Fruit fly (Drosophila melanogaster) ovary, adult (tissue): ENCODE results near the gene Ir94f.

Experiments
- CG17801 ChIP-seq: fragments of 200-800 bp; optimal IDR thresholded peaks from 2 replicates; lab custom pipeline; 2019; ENCODE audit warnings: missing biosample characterization, mild to moderate bottlenecking, missing genetic modification characterization, moderate library complexity; ENCODE audit not compliant: partially characterized antibody

Ir94f gene

dm6 chr3R:23508304-23508703 is 26.6 kb downstream of the Ir94f start:
- TF ChIP-seq CG17801 (GFP tag; lab: Kevin White, UChicago), result no peak

- no peak for TF ChIP-seq CG17801 (GFP tag; lab: Kevin White, UChicago)
Measured at dm6 chr3R:23509408-23509940, 27.8 kb downstream of the Ir94f start.

dm6 chr3R:23511356-23511755 is 29.7 kb downstream of the Ir94f start:
- TF ChIP-seq CG17801 (GFP tag; lab: Kevin White, UChicago), result no peak

- no peak for TF ChIP-seq CG17801 (GFP tag; lab: Kevin White, UChicago)
Measured at dm6 chr3R:23519395-23520101, 37.9 kb downstream of the Ir94f start, which contains the start of gene Irk2. Gene Irk2 (minus strand): TSS chr3R:23519445.

dm6 chr3R:23521483-23521882 is 39.8 kb downstream of the Ir94f start, which contains the start of gene CG10177:
Gene CG10177 (minus strand): TSS chr3R:23521583.
- TF ChIP-seq CG17801 (GFP tag; lab: Kevin White, UChicago), result no peak

dm6 chr3R:23522296-23522695 is 40.6 kb downstream of the Ir94f start:
- TF ChIP-seq CG17801 (GFP tag; lab: Kevin White, UChicago), result no peak

DNA sequence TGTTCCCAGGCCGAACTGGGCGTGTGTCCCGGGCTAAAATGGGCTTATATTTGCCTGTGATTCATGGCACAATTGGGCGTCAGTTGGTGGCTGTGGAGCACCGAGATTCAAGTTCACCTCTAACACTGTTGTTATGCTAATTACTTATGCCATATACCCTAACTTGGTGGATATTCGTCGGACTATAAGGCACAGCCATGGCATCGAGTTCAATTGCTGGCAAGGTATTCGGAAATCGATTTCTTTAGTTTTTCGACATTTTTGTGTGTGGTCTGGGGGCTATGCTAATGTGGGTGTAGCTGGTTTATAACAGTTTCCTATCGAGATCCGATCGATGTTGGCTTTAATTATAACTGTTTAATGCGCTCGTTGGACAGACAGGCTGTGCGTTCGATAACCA is 44.4 kb downstream of the Ir94f start:
- no peak for TF ChIP-seq CG17801 (GFP tag; lab: Kevin White, UChicago)

DNA sequence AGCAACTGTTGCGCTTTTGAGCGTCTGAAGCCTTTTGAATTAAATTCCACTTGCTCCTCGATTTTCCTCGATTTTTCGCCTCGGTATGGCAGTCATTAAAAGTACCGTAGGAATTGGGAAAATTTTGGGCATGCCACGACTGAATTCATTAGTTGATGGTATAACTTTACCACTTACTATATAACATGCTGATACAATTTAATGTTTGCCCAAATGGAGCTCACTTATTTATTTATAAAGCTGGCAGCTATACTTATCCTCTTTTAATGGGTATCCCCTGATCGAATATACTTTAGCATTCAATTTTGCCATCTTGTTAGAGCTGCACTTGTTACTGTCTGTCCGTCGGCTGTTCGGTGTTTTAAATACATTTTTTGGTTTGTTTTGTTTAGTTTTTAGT is 45.7 kb downstream of the Ir94f start:
- TF ChIP-seq CG17801 (GFP tag; lab: Kevin White, UChicago), result no peak

- TF ChIP-seq CG17801 (GFP tag; lab: Kevin White, UChicago), result no peak
Measured at dm6 chr3R:23530886-23531285, 49.2 kb downstream of the Ir94f start, which contains the start of gene CG10175. Gene CG10175 (minus strand): TSS chr3R:23530986.
